Fruit fly (Drosophila melanogaster) whole organism, wandering third instar larva: ENCODE measurements around the gene CG17560.

ENCODE experiments used
- Abd-B ChIP-seq: fragments of >200 bp; optimal IDR thresholded peaks from 2 replicates; lab custom pipeline; 2017; ENCODE audit warnings: missing biosample characterization, missing genetic modification characterization
- CG32264 ChIP-seq: fragments of 200-800 bp; sonication (Bioruptor generic); optimal IDR thresholded peaks from 2 replicates; lab custom pipeline; 2016; ENCODE audit warnings: missing biosample characterization, missing genetic modification characterization
- CG9705 ChIP-seq: fragments of 200-800 bp; sonication (Bioruptor generic); optimal IDR thresholded peaks from 2 replicates; lab custom pipeline; 2018; ENCODE audit warnings: missing biosample characterization, mild to moderate bottlenecking, missing genetic modification characterization
- CrebA ChIP-seq: fragments of 200-800 bp; sonication (Bioruptor generic); optimal IDR thresholded peaks from 2 replicates; lab custom pipeline; 2016; ENCODE audit warnings: missing biosample characterization, mild to moderate bottlenecking, missing genetic modification characterization, borderline replicate concordance
- Dfd ChIP-seq: fragments of >200 bp; optimal IDR thresholded peaks from 2 replicates; lab custom pipeline; 2017; ENCODE audit warnings: missing biosample characterization, missing genetic modification characterization
- Dif ChIP-seq: fragments of 200-275, 200-300 bp; sonication (Bioruptor generic); optimal IDR thresholded peaks from 2 replicates; lab custom pipeline; 2018; ENCODE audit warnings: missing biosample characterization, missing genetic modification characterization; ENCODE audit not compliant: partially characterized antibody
- Hr78 ChIP-seq: fragments of >200 bp; optimal IDR thresholded peaks from 2 replicates; lab custom pipeline; 2017; ENCODE audit warnings: missing biosample characterization, missing genetic modification characterization
- Hr83 ChIP-seq: fragments of 200-300 bp; sonication (Bioruptor generic); optimal IDR thresholded peaks from 2 replicates; lab custom pipeline; 2016; ENCODE audit warnings: missing biosample characterization, mild to moderate bottlenecking, missing genetic modification characterization, moderate library complexity; ENCODE audit not compliant: poor library complexity, severe bottlenecking
- Jra ChIP-seq: sonication (Bioruptor generic); optimal IDR thresholded peaks from 2 replicates; lab custom pipeline; 2016; ENCODE audit warnings: missing biosample characterization, missing genetic modification characterization
- Mio ChIP-seq: sonication (Bioruptor generic); optimal IDR thresholded peaks from 2 replicates; lab custom pipeline; 2016; ENCODE audit warnings: missing biosample characterization, missing genetic modification characterization
- Myc ChIP-seq: fragments of >200 bp; optimal IDR thresholded peaks from 2 replicates; lab custom pipeline; 2017
- N ChIP-seq: fragments of >200 bp; optimal IDR thresholded peaks from 2 replicates; lab custom pipeline; 2018; ENCODE audit warnings: missing biosample characterization, missing external identifiers, missing genetic modification characterization
- OdsH ChIP-seq: fragments of 200-800 bp; sonication (Bioruptor generic); optimal IDR thresholded peaks from 2 replicates; lab custom pipeline; 2016; ENCODE audit warnings: missing biosample characterization, mild to moderate bottlenecking, missing genetic modification characterization
- Rel ChIP-seq, 2 experiments: fragments of 200-800 bp; sonication (Bioruptor generic) in 1 of 2; optimal IDR thresholded peaks; 2 replicates in 1 of 2; 3 replicates in 1 of 2; lab custom pipeline; 2016 to 2019; ENCODE audit warnings: mild to moderate bottlenecking in 2 of 2, missing biosample characterization in 2 of 2, missing genetic modification characterization in 2 of 2, moderate library complexity in 1 of 2
- Sp1 ChIP-seq: fragments of 200-800 bp; sonication (Bioruptor generic); optimal IDR thresholded peaks from 3 replicates; lab custom pipeline; 2019; ENCODE audit warnings: missing biosample characterization, mild to moderate bottlenecking, missing genetic modification characterization, moderate library complexity
- Vsx2 ChIP-seq: fragments of 200-300, 225-300 bp; sonication (Bioruptor generic); optimal IDR thresholded peaks from 2 replicates; lab custom pipeline; 2018; ENCODE audit warnings: missing biosample characterization, missing genetic modification characterization; ENCODE audit not compliant: partially characterized antibody
- dl ChIP-seq, 2 experiments: fragments of 175-275, 200-275 bp in 1 of 2; fragments of 200-275 bp in 1 of 2; sonication (Bioruptor generic); optimal IDR thresholded peaks; lab custom pipeline; 2018; ENCODE audit warnings: mild to moderate bottlenecking in 2 of 2, missing biosample characterization in 2 of 2, missing genetic modification characterization in 2 of 2, moderate library complexity in 2 of 2; ENCODE audit not compliant: partially characterized antibody in 2 of 2, insufficient read depth in 1 of 2
- dsf ChIP-seq: sonication (Bioruptor generic); optimal IDR thresholded peaks from 2 replicates; lab custom pipeline; 2016; ENCODE audit warnings: missing biosample characterization, missing genetic modification characterization, borderline replicate concordance
- ey ChIP-seq: fragments of 200-800 bp; sonication (Bioruptor generic); optimal IDR thresholded peaks from 2 replicates; lab custom pipeline; 2016; ENCODE audit warnings: missing biosample characterization, missing genetic modification characterization
- foxo ChIP-seq, 2 experiments: fragments of 200-800 bp; sonication (Bioruptor generic); optimal IDR thresholded peaks; 2 replicates in 1 of 2; 3 replicates in 1 of 2; lab custom pipeline; 2016 to 2017; ENCODE audit warnings: missing biosample characterization in 2 of 2, missing genetic modification characterization in 2 of 2
- fru ChIP-seq: fragments of 200-800 bp; sonication (Bioruptor generic); optimal IDR thresholded peaks from 3 replicates; lab custom pipeline; 2016; ENCODE audit warnings: missing biosample characterization, mild to moderate bottlenecking, missing genetic modification characterization
- h ChIP-seq: fragments of 200-800 bp; sonication (Bioruptor generic); optimal IDR thresholded peaks from 3 replicates; lab custom pipeline; 2016; ENCODE audit warnings: missing biosample characterization, mild to moderate bottlenecking, missing genetic modification characterization
- jim ChIP-seq: fragments of 175-275, 200-325 bp; sonication (Bioruptor generic); optimal IDR thresholded peaks from 2 replicates; lab custom pipeline; 2016; ENCODE audit warnings: missing biosample characterization, mild to moderate bottlenecking, missing genetic modification characterization
- lola ChIP-seq: fragments of >200 bp; optimal IDR thresholded peaks from 2 replicates; lab custom pipeline; 2017; ENCODE audit warnings: missing biosample characterization, missing genetic modification characterization
- psq ChIP-seq: fragments of 200-800 bp; sonication (Bioruptor generic); optimal IDR thresholded peaks from 3 replicates; lab custom pipeline; 2017; ENCODE audit warnings: missing biosample characterization, mild to moderate bottlenecking, missing genetic modification characterization, moderate library complexity
- rgr ChIP-seq: fragments of 200-800 bp; sonication (Bioruptor generic); optimal IDR thresholded peaks from 3 replicates; lab custom pipeline; 2016; ENCODE audit warnings: missing biosample characterization, mild to moderate bottlenecking, missing genetic modification characterization
- sage ChIP-seq: fragments of 200-800 bp; sonication (Bioruptor generic); optimal IDR thresholded peaks from 2 replicates; lab custom pipeline; 2016; ENCODE audit warnings: missing biosample characterization, mild to moderate bottlenecking, missing genetic modification characterization
- sv ChIP-seq: fragments of 200-800 bp; sonication (Bioruptor generic); optimal IDR thresholded peaks from 3 replicates; lab custom pipeline; 2016; ENCODE audit warnings: missing biosample characterization, missing genetic modification characterization
- tai ChIP-seq: sonication (Bioruptor generic); optimal IDR thresholded peaks from 2 replicates; lab custom pipeline; 2016; ENCODE audit warnings: missing biosample characterization, missing genetic modification characterization
- usp ChIP-seq: fragments of >200 bp; optimal IDR thresholded peaks from 2 replicates; lab custom pipeline; 2017; ENCODE audit warnings: missing biosample characterization, missing genetic modification characterization

The CG17560 gene

DNA sequence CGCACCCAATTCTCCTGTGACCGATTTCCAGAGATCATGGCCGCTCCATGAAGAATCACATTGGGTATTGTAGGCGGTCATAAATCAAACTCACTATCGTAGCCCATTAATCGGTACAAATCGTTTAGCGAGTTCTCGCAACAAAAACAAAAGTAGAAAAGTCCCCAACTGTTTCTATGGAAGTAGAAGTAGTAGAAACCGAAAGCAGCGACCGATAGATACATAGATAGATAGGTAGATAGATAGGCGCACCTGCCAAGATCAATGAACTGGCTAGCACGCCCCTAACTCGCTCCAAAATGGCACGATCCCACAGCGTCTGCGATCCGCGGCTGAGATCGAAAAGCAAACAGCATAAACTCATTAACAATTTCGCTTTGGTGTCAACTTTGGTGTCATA lies 17.0 kb upstream of the CG17560 start:
- TF ChIP-seq Hr78 (GFP tag; lab: Kevin White, UChicago) = no peak
- no peak for TF ChIP-seq Sp1 (GFP tag; lab: Kevin White, UChicago)
- no peak for TF ChIP-seq sage (GFP tag; lab: Kevin White, UChicago)
- TF ChIP-seq Dif = no peak
- no peak for TF ChIP-seq dsf (GFP tag; lab: Kevin White, UChicago)
- no peak for TF ChIP-seq Dfd (GFP tag; lab: Kevin White, UChicago)
- no peak for TF ChIP-seq Abd-B
- no peak for TF ChIP-seq ey (GFP tag; lab: Kevin White, UChicago)
- no peak for TF ChIP-seq Jra (GFP tag; lab: Kevin White, UChicago)
- no peak for TF ChIP-seq sv (GFP tag; lab: Kevin White, UChicago)
- TF ChIP-seq Mio (GFP tag; lab: Kevin White, UChicago) = no peak
- TF ChIP-seq CrebA (GFP tag; lab: Kevin White, UChicago) = no peak
- no peak for TF ChIP-seq Myc (lab: Kevin White, UChicago)
- no peak for TF ChIP-seq Vsx2 (GFP tag; lab: Kevin White, UChicago)
- no peak for TF ChIP-seq psq (GFP tag; lab: Kevin White, UChicago)
- TF ChIP-seq CG9705 = no peak
- TF ChIP-seq, all 38 proteins: peak for 0

- no peak for TF ChIP-seq dl (GFP tag; optimal IDR thresholded peaks at IDR 0.05; lab: Kevin White, UChicago; ENCODE audit: insufficient read depth in 1 of 2, partially characterized antibody in 2 of 2)
- no peak for TF ChIP-seq Sp1 (GFP tag; lab: Kevin White, UChicago)
- TF ChIP-seq Dif = no peak
- TF ChIP-seq psq (GFP tag; lab: Kevin White, UChicago) = no peak
- no peak for TF ChIP-seq lola (GFP tag; lab: Kevin White, UChicago)
- no peak for TF ChIP-seq Hr78 (GFP tag; lab: Kevin White, UChicago)
- TF ChIP-seq h (GFP tag; lab: Kevin White, UChicago) = no peak
- no peak for TF ChIP-seq OdsH (GFP tag; lab: Kevin White, UChicago)
- no peak for TF ChIP-seq Jra (GFP tag; lab: Kevin White, UChicago)
- no peak for TF ChIP-seq fru (GFP tag; lab: Kevin White, UChicago)
- no peak for TF ChIP-seq Vsx2 (GFP tag; lab: Kevin White, UChicago)
- TF ChIP-seq sage (GFP tag; lab: Kevin White, UChicago) = no peak
- no peak for TF ChIP-seq Mio (GFP tag; lab: Kevin White, UChicago)
- TF ChIP-seq sv (GFP tag; lab: Kevin White, UChicago) = no peak
- TF ChIP-seq N (GFP tag; lab: Kevin White, UChicago) = no peak
- TF ChIP-seq tai = no peak
- no peak for TF ChIP-seq jim (GFP tag; lab: Kevin White, UChicago)
- TF ChIP-seq rgr (GFP tag; lab: Kevin White, UChicago) = no peak
- no peak for TF ChIP-seq CG32264 (GFP tag; lab: Kevin White, UChicago)
- TF ChIP-seq dsf (GFP tag; lab: Kevin White, UChicago) = no peak
These were observed 13.0 kb upstream of the CG17560 start, which contains the start of gene CG10345 for dm6 chr3R:16604715-16605114. TSS of gene CG10345 (minus strand) at chr3R:16604861.

DNA sequence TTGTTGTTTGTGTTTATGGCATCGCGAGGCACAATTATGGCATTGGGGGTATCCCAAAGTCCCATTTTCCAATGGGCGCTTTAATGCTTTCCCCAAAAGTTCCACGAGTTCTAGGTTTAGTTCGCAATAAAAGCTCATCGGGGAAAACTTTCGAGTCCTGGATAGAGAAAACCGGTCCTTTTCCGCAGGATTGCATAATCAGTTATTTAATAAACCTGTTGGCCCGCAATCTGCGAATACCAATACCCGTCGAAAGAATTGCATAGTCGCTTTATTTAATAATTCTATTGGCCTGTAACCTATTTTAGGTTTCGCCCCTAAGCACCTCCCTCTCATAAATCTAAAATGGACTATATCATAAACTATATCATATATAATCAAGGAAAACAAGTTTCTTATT lies 11.8 kb upstream of the CG17560 start:
- TF ChIP-seq CG32264 (GFP tag; lab: Kevin White, UChicago) (no peak), foxo (GFP tag; optimal IDR thresholded peaks at IDR 0.05; lab: Kevin White, UChicago) (no peak), Jra (GFP tag; lab: Kevin White, UChicago) (no peak), psq (GFP tag; lab: Kevin White, UChicago) (no peak), Myc (lab: Kevin White, UChicago) (no peak), Hr83 (GFP tag; lab: Kevin White, UChicago) (no peak), Hr78 (GFP tag; lab: Kevin White, UChicago) (no peak), CG9705 (no peak), usp (no peak), N (GFP tag; lab: Kevin White, UChicago) (no peak)

DNA sequence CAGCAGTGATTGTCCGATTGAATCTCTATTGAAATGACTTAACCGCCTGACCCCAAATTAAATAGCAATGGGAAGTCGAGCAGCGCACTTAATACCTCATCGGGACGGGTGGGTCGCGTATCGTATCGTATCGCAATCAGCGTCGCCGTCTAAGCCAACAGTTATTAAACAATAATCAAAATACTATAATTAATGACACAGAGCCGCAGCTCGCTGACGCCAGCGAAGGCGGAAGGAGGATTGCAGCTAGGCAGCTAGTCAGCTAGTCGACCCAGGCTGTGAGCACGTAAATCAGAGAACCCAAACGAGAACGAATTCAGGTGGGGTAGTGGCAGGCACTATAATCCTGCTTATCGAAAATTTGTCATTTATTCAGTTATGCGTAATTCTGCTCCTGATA lies 8.8 kb upstream of the CG17560 start, which contains the start of gene NPF:
Gene NPF, plus strand, starts transcription at position 301 of the 400 bp plus-strand sequence.
- TF ChIP-seq Abd-B = no peak
- no peak for TF ChIP-seq Rel (GFP tag; optimal IDR thresholded peaks at IDR 0.05; lab: Kevin White, UChicago)
- TF ChIP-seq Rel (tag; optimal IDR thresholded peaks at IDR 0.05; lab: Kevin White, UChicago) = no peak
